Worm (Caenorhabditis elegans) whole organism, mixed stage, embryonic: ENCODE results near the gene C16D9.4.

Experiments used
- M03D4.4 ChIP-seq: sonication (generic microtip); optimal IDR thresholded peaks from 2 replicates; lab custom pipeline; 2017; ENCODE audit warnings: mild to moderate bottlenecking, missing genetic modification characterization, missing compliant biosample characterization
- bed-3 ChIP-seq: fragments of 200-800 bp; sonication (Bioruptor generic); optimal IDR thresholded peaks from 3 replicates; lab custom pipeline; 2018; ENCODE audit warnings: mild to moderate bottlenecking, missing genetic modification characterization, moderate library complexity, missing compliant biosample characterization
- ceh-39 ChIP-seq: fragments of 150-350 bp; optimal IDR thresholded peaks from 2 replicates; lab custom pipeline; 2014; ENCODE audit warnings: missing biosample characterization, missing genetic modification characterization
- ceh-43 ChIP-seq: fragments of 200-800 bp; sonication (Bioruptor generic); optimal IDR thresholded peaks from 2 replicates; lab custom pipeline; 2018; ENCODE audit warnings: mild to moderate bottlenecking, missing genetic modification characterization, moderate library complexity, missing compliant biosample characterization
- ces-1 ChIP-seq: fragments of 150-350 bp; optimal IDR thresholded peaks from 2 replicates; lab custom pipeline; 2014; ENCODE audit warnings: missing biosample characterization, missing genetic modification reagents, missing genetic modification characterization
- cnd-1 ChIP-seq: fragments of 200-800 bp; sonication (Bioruptor generic); optimal IDR thresholded peaks from 2 replicates; lab custom pipeline; 2018; ENCODE audit warnings: mild to moderate bottlenecking, missing genetic modification characterization, missing compliant biosample characterization
- drap-1 ChIP-seq: fragments of 200-800 bp; sonication (Bioruptor generic); optimal IDR thresholded peaks from 3 replicates; lab custom pipeline; 2018; ENCODE audit warnings: mild to moderate bottlenecking, missing genetic modification characterization, missing compliant biosample characterization
- elt-1 ChIP-seq: sonication (generic microtip); optimal IDR thresholded peaks from 2 replicates; lab custom pipeline; 2017; ENCODE audit warnings: missing genetic modification characterization, mild to moderate bottlenecking, missing compliant biosample characterization, antibody characterized with exemption, moderate library complexity, borderline replicate concordance; ENCODE audit not compliant: insufficient read depth
- elt-3 ChIP-seq: fragments of 150-350 bp; optimal IDR thresholded peaks from 2 replicates; lab custom pipeline; 2014; ENCODE audit warnings: missing biosample characterization, missing genetic modification characterization
- flh-1 ChIP-seq: fragments of 200-800 bp; sonication (Bioruptor generic); optimal IDR thresholded peaks from 2 replicates; lab custom pipeline; 2018; ENCODE audit warnings: mild to moderate bottlenecking, missing genetic modification characterization, moderate library complexity, missing compliant biosample characterization
- ham-2 ChIP-seq: fragments of 200-800 bp; sonication (Bioruptor generic); optimal IDR thresholded peaks from 2 replicates; lab custom pipeline; 2018; ENCODE audit warnings: mild to moderate bottlenecking, missing genetic modification characterization, missing compliant biosample characterization
- lin-13 ChIP-seq: fragments of 150-350 bp; optimal IDR thresholded peaks from 2 replicates; lab custom pipeline; 2014; ENCODE audit warnings: missing biosample characterization, missing genetic modification characterization
- lin-32 ChIP-seq: fragments of 200-800 bp; sonication (Bioruptor generic); optimal IDR thresholded peaks from 2 replicates; lab custom pipeline; 2018; ENCODE audit warnings: mild to moderate bottlenecking, missing genetic modification characterization, missing compliant biosample characterization
- lsy-2 ChIP-seq: fragments of 150-350 bp; optimal IDR thresholded peaks from 2 replicates; lab custom pipeline; 2014; ENCODE audit warnings: missing biosample characterization, missing genetic modification characterization
- mab-5 ChIP-seq: fragments of 150-350 bp; optimal IDR thresholded peaks from 2 replicates; lab custom pipeline; 2014; ENCODE audit warnings: missing biosample characterization, missing genetic modification characterization
- mep-1 ChIP-seq: fragments of 150-350 bp; optimal IDR thresholded peaks from 2 replicates; lab custom pipeline; 2017; ENCODE audit warnings: missing biosample characterization, missing genetic modification reagents, missing genetic modification characterization, inconsistent platforms
- nhr-12 ChIP-seq: fragments of 150-350 bp; optimal IDR thresholded peaks from 2 replicates; lab custom pipeline; 2014; ENCODE audit warnings: missing biosample characterization, missing genetic modification characterization
- nhr-2 ChIP-seq: fragments of 150-350 bp; optimal IDR thresholded peaks from 2 replicates; lab custom pipeline; 2014; ENCODE audit warnings: missing biosample characterization, missing genetic modification characterization
- nhr-237 ChIP-seq: fragments of 150-350 bp; optimal IDR thresholded peaks from 2 replicates; lab custom pipeline; 2014; ENCODE audit warnings: missing biosample characterization, missing genetic modification characterization
- nhr-28 ChIP-seq: fragments of 150-350 bp; optimal IDR thresholded peaks from 2 replicates; lab custom pipeline; 2014; ENCODE audit warnings: missing biosample characterization, missing genetic modification characterization
- nhr-76 ChIP-seq: sonication (generic microtip); optimal IDR thresholded peaks from 2 replicates; lab custom pipeline; 2017; ENCODE audit warnings: missing biosample characterization, missing genetic modification characterization
- pha-4 ChIP-seq: fragments of 150-350 bp; optimal IDR thresholded peaks from 2 replicates; lab custom pipeline; 2018; ENCODE audit warnings: missing biosample characterization, missing genetic modification reagents, missing genetic modification characterization
- sem-2 ChIP-seq: fragments of 200-800 bp; sonication (Bioruptor generic); optimal IDR thresholded peaks from 2 replicates; lab custom pipeline; 2018; ENCODE audit warnings: mild to moderate bottlenecking, missing genetic modification characterization, missing compliant biosample characterization
- snpc-4 ChIP-seq: fragments of 150-350 bp; optimal IDR thresholded peaks from 2 replicates; lab custom pipeline; 2014; ENCODE audit warnings: missing biosample characterization, missing genetic modification characterization
- sptf-1 ChIP-seq: sonication (generic microtip); optimal IDR thresholded peaks from 2 replicates; lab custom pipeline; 2017; ENCODE audit warnings: mild to moderate bottlenecking, missing genetic modification characterization, moderate library complexity, missing compliant biosample characterization
- unc-120 ChIP-seq: sonication (generic microtip); optimal IDR thresholded peaks from 2 replicates; lab custom pipeline; 2017; ENCODE audit warnings: missing genetic modification characterization, missing compliant biosample characterization; ENCODE audit not compliant: poor library complexity, severe bottlenecking
- unc-39 ChIP-seq: fragments of 150-350 bp; optimal IDR thresholded peaks from 2 replicates; lab custom pipeline; 2014; ENCODE audit warnings: missing biosample characterization, missing genetic modification characterization
- zip-8 ChIP-seq: fragments of 150-350 bp; optimal IDR thresholded peaks from 2 replicates; lab custom pipeline; 2014; ENCODE audit warnings: missing biosample characterization, missing genetic modification characterization
- ztf-11 ChIP-seq: fragments of 150-350 bp; optimal IDR thresholded peaks from 2 replicates; lab custom pipeline; 2014; ENCODE audit warnings: missing biosample characterization, missing genetic modification characterization

The C16D9.4 gene

DNA sequence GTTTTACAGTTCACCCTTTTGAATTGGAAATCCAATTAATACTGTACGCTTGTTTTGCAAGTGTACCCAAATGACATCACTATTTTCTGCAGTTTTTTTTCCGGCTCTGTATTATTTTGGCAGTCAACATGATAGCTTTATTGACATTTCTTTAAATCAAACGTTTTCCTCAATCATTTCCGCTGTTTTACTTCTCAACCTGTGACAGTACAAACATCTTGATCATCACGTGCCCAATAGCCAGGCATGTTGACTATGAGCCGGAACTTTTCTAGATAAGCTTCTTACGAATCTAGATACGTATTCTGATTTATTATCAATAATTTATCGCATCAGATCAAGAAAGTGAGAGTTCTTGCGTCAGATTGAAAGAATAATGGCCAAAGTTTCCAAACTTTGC is 27.2 kb upstream of the C16D9.4 start:
- TF ChIP-seq pha-4 (tag; lab: Kevin White, UChicago) (no peak), unc-120 (no peak)

- no peak for TF ChIP-seq nhr-76 (tag; lab: Kevin White, UChicago)
- TF ChIP-seq nhr-28 (tag; lab: Kevin White, UChicago), result no peak
- TF ChIP-seq flh-1 (GFP tag; lab: Kevin White, UChicago), result no peak
Measured at ce11 chrV:8268902-8269301, 26.2 kb upstream of the C16D9.4 start, which contains the start of the genes asp-6 and asp-12. TSS of gene asp-6 (minus strand) at chrV:8268937. TSS of gene asp-12 (plus strand) at chrV:8269210.

DNA sequence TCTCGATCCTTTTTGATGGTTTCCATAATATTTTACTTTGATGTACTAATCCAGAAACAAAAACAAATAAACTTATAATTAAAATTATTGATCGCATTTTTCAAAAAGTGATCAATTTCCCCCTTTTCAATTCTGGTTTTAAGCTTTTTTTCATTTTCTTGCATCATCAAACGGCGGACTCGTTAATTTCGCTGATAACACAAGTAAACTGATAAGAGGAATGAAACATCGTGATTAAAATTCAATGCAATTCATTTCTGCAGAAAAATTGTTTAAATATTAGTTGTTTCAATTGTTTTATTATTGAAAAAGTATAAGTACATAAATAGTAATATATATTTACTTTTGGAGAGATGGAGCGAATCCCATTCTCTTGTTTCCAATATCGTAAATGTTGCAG is 24.6 kb upstream of the C16D9.4 start:
- TF ChIP-seq M03D4.4 (tag; lab: Kevin White, UChicago) (no peak), drap-1 (GFP tag; lab: Kevin White, UChicago) (no peak), mep-1 (tag; lab: Kevin White, UChicago) (no peak), nhr-237 (tag; lab: Kevin White, UChicago) (no peak), flh-1 (GFP tag; lab: Kevin White, UChicago) (no peak), sem-2 (GFP tag; lab: Kevin White, UChicago) (no peak), sptf-1 (tag; lab: Kevin White, UChicago) (no peak), mab-5 (tag; lab: Kevin White, UChicago) (no peak), lin-32 (GFP tag; lab: Kevin White, UChicago) (no peak), ces-1 (no peak), nhr-12 (tag; lab: Kevin White, UChicago) (no peak), lsy-2 (no peak), ceh-39 (tag; lab: Kevin White, UChicago) (no peak), elt-1 (tag; lab: Kevin White, UChicago) (no peak), ceh-43 (GFP tag; lab: Kevin White, UChicago) (no peak), ztf-11 (tag; lab: Kevin White, UChicago) (no peak), cnd-1 (tag; lab: Kevin White, UChicago) (no peak), unc-39 (tag; lab: Kevin White, UChicago) (no peak), ham-2 (no peak)

DNA sequence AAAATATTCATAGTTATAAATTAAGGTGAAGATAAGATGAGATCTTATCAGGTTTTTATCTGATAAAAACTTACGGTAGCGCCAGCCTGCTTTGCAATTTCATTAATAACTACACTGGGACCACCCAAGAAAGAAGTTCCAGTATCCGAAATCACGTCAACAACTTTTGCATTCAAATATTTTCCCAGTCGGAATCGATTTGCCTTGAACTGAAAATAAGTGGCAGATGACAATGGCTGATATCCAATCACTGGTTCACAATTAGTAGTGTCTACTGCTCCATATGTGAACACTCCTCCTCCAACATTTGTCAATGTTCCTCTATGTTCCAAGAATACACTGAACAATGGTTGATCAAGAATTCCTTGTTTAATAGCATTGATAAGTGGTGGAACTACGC is 23.5 kb upstream of the C16D9.4 start, which contains the start of gene F21F8.5:
TSS of gene F21F8.5 (minus strand) at position 101 of the 400 bp plus-strand sequence.
- TF ChIP-seq lin-13 (tag; lab: Kevin White, UChicago) (no peak), sem-2 (GFP tag; lab: Kevin White, UChicago) (no peak), elt-1 (tag; lab: Kevin White, UChicago) (no peak), snpc-4 (no peak), lsy-2 (no peak), lin-32 (GFP tag; lab: Kevin White, UChicago) (no peak), elt-3 (tag; lab: Kevin White, UChicago) (no peak), unc-39 (tag; lab: Kevin White, UChicago) (no peak), nhr-237 (tag; lab: Kevin White, UChicago) (no peak), M03D4.4 (tag; lab: Kevin White, UChicago) (no peak), zip-8 (tag; lab: Kevin White, UChicago) (no peak), nhr-2 (tag; lab: Kevin White, UChicago) (no peak), ceh-43 (GFP tag; lab: Kevin White, UChicago) (no peak), mab-5 (tag; lab: Kevin White, UChicago) (no peak), sptf-1 (tag; lab: Kevin White, UChicago) (no peak), bed-3 (GFP tag; lab: Kevin White, UChicago) (no peak), ham-2 (no peak)

DNA sequence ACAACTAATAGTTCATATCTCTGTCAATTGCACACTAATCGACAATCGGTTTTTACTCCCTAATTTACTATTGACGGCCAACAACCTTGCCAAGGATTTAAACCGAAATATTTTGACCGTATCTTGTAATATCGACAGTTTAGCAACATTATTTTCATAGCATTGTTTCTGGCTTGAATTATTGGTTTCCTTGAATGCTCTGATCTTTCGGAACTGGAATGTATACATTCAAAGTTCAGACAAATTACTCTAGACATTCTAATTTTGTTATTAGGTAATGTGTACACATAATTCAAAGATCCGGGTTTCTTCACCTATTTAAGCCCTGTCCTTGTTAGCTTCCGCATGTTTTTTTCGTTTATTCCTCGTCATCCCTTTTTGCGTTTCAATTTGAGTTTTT is 21.2 kb upstream of the C16D9.4 start, which contains the start of gene C16D9.9:
TSS of gene C16D9.9 (plus strand) at position 301 of the 400 bp plus-strand sequence.
- TF ChIP-seq lin-13 (tag; lab: Kevin White, UChicago), result no peak
- no peak for TF ChIP-seq ztf-11 (tag; lab: Kevin White, UChicago)
- TF ChIP-seq nhr-237 (tag; lab: Kevin White, UChicago), result no peak
- TF ChIP-seq pha-4 (tag; lab: Kevin White, UChicago), result no peak
- TF ChIP-seq lsy-2, result no peak
- no peak for TF ChIP-seq cnd-1 (tag; lab: Kevin White, UChicago)
- TF ChIP-seq ham-2, result no peak
- TF ChIP-seq unc-39 (tag; lab: Kevin White, UChicago), result no peak
- no peak for TF ChIP-seq nhr-76 (tag; lab: Kevin White, UChicago)
- no peak for TF ChIP-seq mab-5 (tag; lab: Kevin White, UChicago)
- TF ChIP-seq drap-1 (GFP tag; lab: Kevin White, UChicago), result no peak
- no peak for TF ChIP-seq nhr-12 (tag; lab: Kevin White, UChicago)
- TF ChIP-seq zip-8 (tag; lab: Kevin White, UChicago), result no peak
- no peak for TF ChIP-seq mep-1 (tag; lab: Kevin White, UChicago)
